Fruit fly (Drosophila melanogaster) whole organism, embryonic: Measurements from ENCODE around the gene MICAL-like.

Experiments
- Adf1 ChIP-seq: fragments of 200-800 bp; sonication (Bioruptor generic); IDR thresholded peaks from 2 replicates; pipeline ENCODE4 v1.3.6; 2022; ENCODE audit warnings: missing biosample characterization, missing genetic modification characterization
- B-H1 ChIP-seq: fragments of 200-800 bp; sonication (Bioruptor generic); IDR thresholded peaks from 3 replicates; pipeline ENCODE4 v1.3.6; 2022; ENCODE audit warnings: missing biosample characterization, missing genetic modification characterization
- BEAF-32 ChIP-seq: fragments of 200-800 bp; sonication (Bioruptor generic); optimal IDR thresholded peaks from 3 replicates; lab custom pipeline; 2017; ENCODE audit warnings: missing biosample characterization, missing genetic modification characterization, mild to moderate bottlenecking, moderate library complexity, missing genetic modification reagents
- Bteb2 ChIP-seq: fragments of 200-800 bp; sonication (Bioruptor generic); optimal IDR thresholded peaks from 2 replicates; lab custom pipeline; 2016; ENCODE audit warnings: missing biosample characterization, missing genetic modification characterization
- CG1602 ChIP-seq: fragments of 200-800 bp; sonication (Bioruptor generic); optimal IDR thresholded peaks from 3 replicates; lab custom pipeline; 2016; ENCODE audit warnings: missing biosample characterization, missing genetic modification characterization
- CG17359 ChIP-seq: fragments of 200-800 bp; sonication (Bioruptor generic); optimal IDR thresholded peaks from 3 replicates; lab custom pipeline; 2018; ENCODE audit warnings: missing biosample characterization, mild to moderate bottlenecking, missing genetic modification characterization, moderate library complexity
- CG3065 ChIP-seq: fragments of 200-800 bp; sonication (Bioruptor generic); optimal IDR thresholded peaks from 2 replicates; lab custom pipeline; 2016; ENCODE audit warnings: missing biosample characterization, missing genetic modification characterization
- CG32532 ChIP-seq: fragments of 200-800 bp; sonication (Bioruptor generic); IDR thresholded peaks from 2 replicates; pipeline ENCODE4 v1.3.6; 2022; ENCODE audit warnings: missing biosample characterization, missing genetic modification characterization
- CG42726 ChIP-seq: fragments of 200-800 bp; sonication (Bioruptor generic); IDR thresholded peaks from 2 replicates; pipeline ENCODE4 v1.3.6; 2022; ENCODE audit warnings: missing biosample characterization, missing genetic modification characterization; ENCODE audit not compliant: partially characterized antibody
- CG4282 ChIP-seq: fragments of 200-800 bp; sonication (Bioruptor generic); optimal IDR thresholded peaks from 2 replicates; lab custom pipeline; 2016; ENCODE audit warnings: missing biosample characterization, missing genetic modification characterization
- CG5953 ChIP-seq: fragments of 200-800 bp; sonication (Bioruptor generic); IDR thresholded peaks from 2 replicates; pipeline ENCODE4 v1.3.6; 2022; ENCODE audit warnings: missing biosample characterization, missing genetic modification characterization
- CG6765 ChIP-seq: fragments of 200-800 bp; sonication (Bioruptor generic); optimal IDR thresholded peaks from 3 replicates; lab custom pipeline; 2017; ENCODE audit warnings: missing biosample characterization, mild to moderate bottlenecking, missing genetic modification characterization
- CG8924 ChIP-seq: fragments of 200-800 bp; optimal IDR thresholded peaks from 3 replicates; lab custom pipeline; 2019; ENCODE audit warnings: missing biosample characterization, mild to moderate bottlenecking, missing genetic modification characterization, moderate library complexity
- Dad ChIP-seq: fragments of 200-800 bp; sonication (Bioruptor generic); optimal IDR thresholded peaks from 3 replicates; lab custom pipeline; 2016; ENCODE audit warnings: missing biosample characterization, missing genetic modification characterization
- Deaf1 ChIP-seq: fragments of 200-800 bp; optimal IDR thresholded peaks from 3 replicates; lab custom pipeline; 2019; ENCODE audit warnings: missing biosample characterization, mild to moderate bottlenecking, missing genetic modification characterization, moderate library complexity
- Doc2 ChIP-seq: fragments of 200-800 bp; sonication (Bioruptor generic); IDR thresholded peaks from 2 replicates; pipeline ENCODE4 v1.3.6; 2022; ENCODE audit warnings: missing biosample characterization, missing genetic modification characterization
- Dp ChIP-seq: fragments of 200-800 bp; sonication (Bioruptor generic); optimal IDR thresholded peaks from 2 replicates; lab custom pipeline; 2018; ENCODE audit warnings: missing biosample characterization, mild to moderate bottlenecking, missing genetic modification characterization, moderate library complexity
- Hand ChIP-seq: fragments of 200-800 bp; sonication (Bioruptor generic); optimal IDR thresholded peaks from 2 replicates; lab custom pipeline; 2017; ENCODE audit warnings: mild to moderate bottlenecking, missing biosample characterization, missing genetic modification reagents, missing genetic modification characterization
- Lim3 ChIP-seq: fragments of 200-800 bp; sonication (Bioruptor generic); IDR thresholded peaks from 2 replicates; pipeline ENCODE4 v1.3.6; 2022; ENCODE audit warnings: missing biosample characterization, missing genetic modification characterization
- NK7.1 ChIP-seq: fragments of 200-800 bp; sonication (Bioruptor generic); optimal IDR thresholded peaks from 3 replicates; lab custom pipeline; 2016; ENCODE audit warnings: missing biosample characterization, missing genetic modification characterization
- Poxn ChIP-seq: fragments of 200-800 bp; sonication (Bioruptor generic); IDR thresholded peaks from 2 replicates; pipeline ENCODE4 v1.3.6; 2022; ENCODE audit warnings: missing biosample characterization, missing genetic modification characterization
- Ravus ChIP-seq: fragments of 200-800 bp; sonication (Bioruptor generic); IDR thresholded peaks from 2 replicates; pipeline ENCODE4 v1.3.6; 2022; ENCODE audit warnings: missing biosample characterization, missing genetic modification characterization
- YL-1 ChIP-seq: fragments of 200-800 bp; sonication (Bioruptor generic); optimal IDR thresholded peaks from 3 replicates; lab custom pipeline; 2017; ENCODE audit warnings: missing biosample characterization, mild to moderate bottlenecking, missing genetic modification characterization
- bab2 ChIP-seq: fragments of 200-800 bp; sonication (Bioruptor generic); optimal IDR thresholded peaks from 2 replicates; lab custom pipeline; 2016; ENCODE audit warnings: missing biosample characterization, missing genetic modification characterization
- br ChIP-seq: fragments of >200 bp; optimal IDR thresholded peaks from 2 replicates; lab custom pipeline; 2017
- caup ChIP-seq: fragments of 200-800 bp; sonication (Bioruptor generic); optimal IDR thresholded peaks from 3 replicates; lab custom pipeline; 2017; ENCODE audit warnings: missing biosample characterization, mild to moderate bottlenecking, missing genetic modification characterization, moderate library complexity; ENCODE audit not compliant: severe bottlenecking
- corto ChIP-seq: fragments of 200-800 bp; sonication (Bioruptor generic); optimal IDR thresholded peaks from 2 replicates; lab custom pipeline; 2016; ENCODE audit warnings: missing biosample characterization, mild to moderate bottlenecking, missing genetic modification characterization, moderate library complexity
- crp ChIP-seq, 2 experiments: fragments of 200-800 bp; sonication (Bioruptor generic); optimal IDR thresholded peaks; 2 replicates in 1 of 2; 3 replicates in 1 of 2; lab custom pipeline; 2017; ENCODE audit warnings: missing biosample characterization in 2 of 2, missing genetic modification characterization in 2 of 2, mild to moderate bottlenecking in 1 of 2, moderate library complexity in 1 of 2
- da ChIP-seq: fragments of 200-800 bp; sonication (Bioruptor generic); optimal IDR thresholded peaks from 2 replicates; lab custom pipeline; 2016; ENCODE audit warnings: missing biosample characterization, missing genetic modification characterization
- dati ChIP-seq: fragments of 200-800 bp; sonication (Bioruptor generic); IDR thresholded peaks from 2 replicates; pipeline ENCODE4 v1.3.6; 2022; ENCODE audit warnings: missing biosample characterization, missing genetic modification characterization
- dysf ChIP-seq: fragments of 200-800 bp; sonication (Bioruptor generic); IDR thresholded peaks from 3 replicates; pipeline ENCODE4 v1.3.6; 2022; ENCODE audit warnings: missing biosample characterization, missing genetic modification characterization
- fd64A ChIP-seq: fragments of 200-800 bp; sonication (Bioruptor generic); optimal IDR thresholded peaks from 3 replicates; lab custom pipeline; 2018; ENCODE audit warnings: missing biosample characterization, mild to moderate bottlenecking, missing genetic modification characterization
- grau ChIP-seq: fragments of 200-800 bp; optimal IDR thresholded peaks from 3 replicates; lab custom pipeline; 2019; ENCODE audit warnings: missing biosample characterization, mild to moderate bottlenecking, missing genetic modification characterization, moderate library complexity
- hbn ChIP-seq: fragments of 200-800 bp; sonication (Bioruptor generic); IDR thresholded peaks from 2 replicates; pipeline ENCODE4 v1.3.6; 2022; ENCODE audit warnings: missing biosample characterization, missing genetic modification characterization; ENCODE audit not compliant: partially characterized antibody
- her ChIP-seq: fragments of 200-800 bp; sonication (Bioruptor generic); optimal IDR thresholded peaks from 2 replicates; lab custom pipeline; 2016; ENCODE audit warnings: missing biosample characterization, missing genetic modification characterization
- lbe ChIP-seq: fragments of 200-800 bp; sonication (Bioruptor generic); optimal IDR thresholded peaks from 2 replicates; lab custom pipeline; 2016; ENCODE audit warnings: missing biosample characterization, mild to moderate bottlenecking, missing genetic modification characterization
- lilli ChIP-seq: fragments of 200-800 bp; sonication (Bioruptor generic); optimal IDR thresholded peaks from 3 replicates; lab custom pipeline; 2016; ENCODE audit warnings: missing biosample characterization, missing genetic modification characterization
- maf-S ChIP-seq: fragments of 200-800 bp; sonication (Bioruptor generic); optimal IDR thresholded peaks from 2 replicates; lab custom pipeline; 2016; ENCODE audit warnings: missing biosample characterization, missing genetic modification characterization
- nerfin-2 ChIP-seq: fragments of 200-800 bp; sonication (Bioruptor generic); IDR thresholded peaks from 2 replicates; pipeline ENCODE4 v1.3.6; 2022; ENCODE audit warnings: missing biosample characterization, missing genetic modification characterization; ENCODE audit not compliant: partially characterized antibody
- odd ChIP-seq: fragments of 200-800 bp; sonication (Bioruptor generic); optimal IDR thresholded peaks from 2 replicates; lab custom pipeline; 2017; ENCODE audit warnings: missing biosample characterization, mild to moderate bottlenecking, missing genetic modification characterization
- pan ChIP-seq, 4 experiments: fragments of >200 bp in 3 of 4; fragments of 200-800 bp in 1 of 4; sonication (Bioruptor generic) in 1 of 4; optimal IDR thresholded peaks in 3 of 4; IDR thresholded peaks in 1 of 4; 2 replicates each; pipeline versions ENCODE4 v1.3.6 to Lab custom; 2017 to 2022; ENCODE audit warnings: missing biosample characterization in 2 of 4, missing genetic modification characterization in 2 of 4, mixed read lengths in 1 of 4
- prd ChIP-seq, 3 experiments: fragments of >200 bp in 2 of 3; fragments of 200-800 bp in 1 of 3; sonication (Bioruptor generic) in 1 of 3; optimal IDR thresholded peaks in 2 of 3; IDR thresholded peaks in 1 of 3; 2 replicates in 2 of 3; 3 replicates in 1 of 3; pipeline versions ENCODE4 v1.3.6 to Lab custom; 2017 to 2022; ENCODE audit warnings: missing biosample characterization in 1 of 3, missing genetic modification characterization in 1 of 3
- rib ChIP-seq: fragments of 200-800 bp; sonication (Bioruptor generic); IDR thresholded peaks from 2 replicates; pipeline ENCODE4 v1.3.6; 2022; ENCODE audit warnings: missing biosample characterization, missing genetic modification characterization
- row ChIP-seq: fragments of 200-800 bp; sonication (Bioruptor generic); IDR thresholded peaks from 3 replicates; pipeline ENCODE4 v1.3.6; 2022; ENCODE audit warnings: missing biosample characterization, missing genetic modification characterization
- scrt ChIP-seq: fragments of 200-800 bp; sonication (Bioruptor generic); optimal IDR thresholded peaks from 2 replicates; lab custom pipeline; 2018; ENCODE audit warnings: missing biosample characterization, mild to moderate bottlenecking, missing genetic modification characterization, moderate library complexity
- sqz ChIP-seq: fragments of 200-800 bp; sonication (Bioruptor generic); optimal IDR thresholded peaks from 3 replicates; lab custom pipeline; 2018; ENCODE audit warnings: missing biosample characterization, mild to moderate bottlenecking, missing genetic modification characterization
- usp ChIP-seq: fragments of >200 bp; optimal IDR thresholded peaks from 2 replicates; lab custom pipeline; 2017; ENCODE audit warnings: missing biosample characterization, missing genetic modification characterization
- zen2 ChIP-seq: fragments of 200-800 bp; sonication (Bioruptor generic); IDR thresholded peaks from 3 replicates; pipeline ENCODE4 v1.3.6; 2022; ENCODE audit warnings: missing biosample characterization, missing genetic modification characterization; ENCODE audit not compliant: partially characterized antibody

Gene MICAL-like

dm6 chr3L:13022854-13023560 is 7.9 kb upstream of the MICAL-like start, which contains the start of gene RpS12 (continued):
- TF ChIP-seq Doc2 (GFP tag; lab: Robert Waterston, UW) (no peak), pan (optimal IDR thresholded peaks at IDR 0.05; lab: Kevin White, UChicago) (no peak), pan (GFP tag; optimal IDR thresholded peaks at IDR 0.05 in 1 of 2, IDR thresholded peaks at IDR 0.05 in 1 of 2) (peak in 1 of 2 experiments; percentile 67), sqz (GFP tag; lab: Kevin White, UChicago) (peak; percentile 62), Dp (peak; percentile 6), corto (no peak), dati (GFP tag; lab: Robert Waterston, UW) (peak; percentile 20; the same call in 1 of the 2 replicates), BEAF-32 (peak; percentile 86), CG4282 (GFP tag; lab: Kevin White, UChicago) (peak; percentile 62), br (lab: Kevin White, UChicago) (no peak), fd64A (peak; percentile 63), CG17359 (tag; lab: Kevin White, UChicago) (peak; percentile 68), da (peak; percentile 61), CG6765 (GFP tag; lab: Kevin White, UChicago) (peak; percentile 86), lbe (GFP tag; lab: Kevin White, UChicago) (peak; percentile 67), B-H1 (GFP tag; lab: Robert Waterston, UW) (no peak; the same call in 2 of the 3 replicates), hbn (GFP tag; lab: Robert Waterston, UW) (peak; percentile 63), CG42726 (GFP tag; lab: Robert Waterston, UW) (peak; percentile 86), grau (tag; lab: Kevin White, UChicago) (peak; percentile 68), NK7.1 (peak; percentile 63), zen2 (peak; percentile 20; the same call in 1 of the 3 replicates), caup (GFP tag; lab: Kevin White, UChicago) (peak; percentile 93), Hand (GFP tag; lab: Kevin White, UChicago) (peak; percentile 60), Lim3 (GFP tag; lab: Robert Waterston, UW) (no peak), nerfin-2 (0 out of 2 replicates have a peak, but pooled peaks have one; percentile 51), prd (optimal IDR thresholded peaks at IDR 0.05; lab: Kevin White, UChicago) (no peak), prd (GFP tag; IDR thresholded peaks at IDR 0.05; lab: Robert Waterston, UW) (peak; percentile 48; the same call in 2 of the 3 replicates), Deaf1 (tag; lab: Kevin White, UChicago) (peak; percentile 13), bab2 (GFP tag; lab: Kevin White, UChicago) (peak; percentile 72), YL-1 (GFP tag; lab: Kevin White, UChicago) (peak; percentile 86), Ravus (GFP tag; lab: Robert Waterston, UW) (no peak), Dad (GFP tag; lab: Kevin White, UChicago) (peak; percentile 78), scrt (GFP tag; lab: Kevin White, UChicago) (peak; percentile 72), row (GFP tag; lab: Robert Waterston, UW) (peak; percentile 80), lilli (peak; percentile 79), CG5953 (GFP tag; lab: Robert Waterston, UW) (peak; percentile 88), CG8924 (tag; lab: Kevin White, UChicago) (peak; percentile 55), odd (peak; percentile 79), maf-S (GFP tag; lab: Kevin White, UChicago) (peak; percentile 78), rib (GFP tag; lab: Robert Waterston, UW) (peak; percentile 17; the same call in 1 of the 2 replicates), CG1602 (GFP tag; lab: Kevin White, UChicago) (peak; percentile 66), dysf (GFP tag; lab: Robert Waterston, UW) (peak; percentile 69), Bteb2 (peak; percentile 60), Poxn (GFP tag; lab: Robert Waterston, UW) (no peak), crp (GFP tag; optimal IDR thresholded peaks at IDR 0.05; lab: Kevin White, UChicago) (peak in 1 of 2 experiments; percentile 34), usp (GFP tag; lab: Kevin White, UChicago) (no peak), CG32532 (peak; percentile 82), CG3065 (GFP tag; lab: Kevin White, UChicago) (no peak), her (peak; percentile 85), Adf1 (GFP tag; lab: Robert Waterston, UW) (peak; percentile 7; the same call in 1 of the 2 replicates)
